Fruit fly (Drosophila melanogaster) whole organism, embryonic: ENCODE data around the gene Rpp14b.
A peak's percentile ranks its signal among the peaks of the same experiment; 100 is the strongest.

Source experiments
- Ada2b ChIP-seq: fragments of 200-800 bp; sonication (Bioruptor generic); IDR thresholded peaks from 2 replicates; pipeline ENCODE4 v1.3.6; 2022; ENCODE audit warnings: missing biosample characterization, missing genetic modification characterization
- C15 ChIP-seq: fragments of 200-800 bp; sonication (Bioruptor generic); IDR thresholded peaks from 3 replicates; pipeline ENCODE4 v1.3.6; 2022; ENCODE audit warnings: missing biosample characterization, missing genetic modification characterization
- CG11723 ChIP-seq: fragments of 200-800 bp; sonication (Bioruptor generic); optimal IDR thresholded peaks from 2 replicates; lab custom pipeline; 2017; ENCODE audit warnings: missing biosample characterization, mild to moderate bottlenecking, missing genetic modification characterization
- CG12744 ChIP-seq: fragments of 200-800 bp; sonication (Bioruptor generic); optimal IDR thresholded peaks from 2 replicates; lab custom pipeline; 2016; ENCODE audit warnings: missing biosample characterization, missing genetic modification characterization
- CG13287 ChIP-seq: fragments of 200-800 bp; sonication (Bioruptor generic); IDR thresholded peaks from 2 replicates; pipeline ENCODE4 v1.3.6; 2022; ENCODE audit warnings: missing biosample characterization, missing genetic modification characterization; ENCODE audit not compliant: partially characterized antibody
- CG15479 ChIP-seq: fragments of 200-800 bp; sonication (Bioruptor generic); optimal IDR thresholded peaks from 3 replicates; lab custom pipeline; 2019; ENCODE audit warnings: missing biosample characterization, mild to moderate bottlenecking, missing genetic modification characterization, moderate library complexity
- CG15514 ChIP-seq: fragments of 200-800 bp; sonication (Bioruptor generic); optimal IDR thresholded peaks from 3 replicates; lab custom pipeline; 2017; ENCODE audit warnings: missing biosample characterization, missing genetic modification characterization, mild to moderate bottlenecking, moderate library complexity, missing genetic modification reagents
- CG18599 ChIP-seq: fragments of 200-800 bp; sonication (Bioruptor generic); optimal IDR thresholded peaks from 3 replicates; lab custom pipeline; 2017; ENCODE audit warnings: missing biosample characterization, missing genetic modification characterization, mild to moderate bottlenecking, moderate library complexity, missing genetic modification reagents
- CG30403 ChIP-seq: fragments of 200-800 bp; sonication (Bioruptor generic); optimal IDR thresholded peaks from 3 replicates; lab custom pipeline; 2016; ENCODE audit warnings: missing biosample characterization, missing genetic modification characterization
- CG3281 ChIP-seq: fragments of 200-800 bp; sonication (Bioruptor generic); optimal IDR thresholded peaks from 3 replicates; lab custom pipeline; 2017; ENCODE audit warnings: missing biosample characterization, mild to moderate bottlenecking, missing genetic modification characterization
- CG4424 ChIP-seq: fragments of 200-800 bp; sonication (Bioruptor generic); optimal IDR thresholded peaks from 3 replicates; lab custom pipeline; 2016; ENCODE audit warnings: missing biosample characterization, missing genetic modification characterization
- CG5953 ChIP-seq: fragments of 200-800 bp; sonication (Bioruptor generic); IDR thresholded peaks from 2 replicates; pipeline ENCODE4 v1.3.6; 2022; ENCODE audit warnings: missing biosample characterization, missing genetic modification characterization
- CG9609 ChIP-seq: fragments of 200-800 bp; sonication (Bioruptor generic); optimal IDR thresholded peaks from 3 replicates; lab custom pipeline; 2016; ENCODE audit warnings: missing biosample characterization, missing genetic modification characterization
- CG9876 ChIP-seq: fragments of 200-800 bp; sonication (Bioruptor generic); optimal IDR thresholded peaks from 2 replicates; lab custom pipeline; 2016; ENCODE audit warnings: missing biosample characterization, missing genetic modification characterization
- Dfd ChIP-seq, 2 experiments: fragments of >200 bp; optimal IDR thresholded peaks; 2 replicates each; lab custom pipeline; 2017; ENCODE audit warnings: missing biosample characterization in 2 of 2, missing genetic modification characterization in 2 of 2
- Dip3 ChIP-seq: fragments of 200-800 bp; sonication (Bioruptor generic); optimal IDR thresholded peaks from 3 replicates; lab custom pipeline; 2016; ENCODE audit warnings: missing biosample characterization, missing genetic modification characterization
- Ets97D ChIP-seq: fragments of 200-800 bp; sonication (Bioruptor generic); optimal IDR thresholded peaks from 3 replicates; lab custom pipeline; 2016; ENCODE audit warnings: missing biosample characterization, missing genetic modification characterization
- Fer1 ChIP-seq: fragments of 200-800 bp; sonication (Bioruptor generic); optimal IDR thresholded peaks from 2 replicates; lab custom pipeline; 2017; ENCODE audit warnings: missing biosample characterization, mild to moderate bottlenecking, missing genetic modification characterization
- Hmx ChIP-seq: fragments of 200-800 bp; sonication (Bioruptor generic); optimal IDR thresholded peaks from 2 replicates; lab custom pipeline; 2016; ENCODE audit warnings: missing biosample characterization, missing genetic modification characterization
- Hr78 ChIP-seq, 2 experiments: fragments of 200-800 bp in 1 of 2; fragments of >200 bp in 1 of 2; sonication (Bioruptor generic) in 1 of 2; optimal IDR thresholded peaks; 2 replicates each; lab custom pipeline; 2017 to 2019; ENCODE audit warnings: missing biosample characterization in 2 of 2, missing genetic modification characterization in 2 of 2, mild to moderate bottlenecking in 1 of 2, moderate library complexity in 1 of 2
- NC2β ChIP-seq: fragments of 200-800 bp; sonication (Bioruptor generic); optimal IDR thresholded peaks from 2 replicates; lab custom pipeline; 2016; ENCODE audit warnings: missing biosample characterization, missing genetic modification characterization
- Poxn ChIP-seq: fragments of 200-800 bp; sonication (Bioruptor generic); IDR thresholded peaks from 2 replicates; pipeline ENCODE4 v1.3.6; 2022; ENCODE audit warnings: missing biosample characterization, missing genetic modification characterization
- Sry-δ ChIP-seq: fragments of 200-800 bp; sonication (Bioruptor generic); optimal IDR thresholded peaks from 2 replicates; lab custom pipeline; 2016; ENCODE audit warnings: missing biosample characterization, missing genetic modification characterization
- Vsx1 ChIP-seq: fragments of 200-800 bp; sonication (Bioruptor generic); optimal IDR thresholded peaks from 2 replicates; lab custom pipeline; 2017; ENCODE audit warnings: missing biosample characterization, mild to moderate bottlenecking, missing genetic modification characterization, missing genetic modification reagents
- Xrp1 ChIP-seq: fragments of 200-800 bp; sonication (Bioruptor generic); IDR thresholded peaks from 2 replicates; pipeline ENCODE4 v1.3.6; 2022; ENCODE audit warnings: missing biosample characterization, missing genetic modification characterization
- abd-A ChIP-seq: fragments of 200-800 bp; sonication (Bioruptor generic); optimal IDR thresholded peaks from 3 replicates; lab custom pipeline; 2019; ENCODE audit warnings: missing biosample characterization, mild to moderate bottlenecking, missing genetic modification characterization, moderate library complexity
- bab2 ChIP-seq: fragments of 200-800 bp; sonication (Bioruptor generic); optimal IDR thresholded peaks from 2 replicates; lab custom pipeline; 2016; ENCODE audit warnings: missing biosample characterization, missing genetic modification characterization
- bowl ChIP-seq: fragments of 200-800 bp; sonication (Bioruptor generic); IDR thresholded peaks from 2 replicates; pipeline ENCODE4 v1.3.6; 2022; ENCODE audit warnings: missing biosample characterization, missing genetic modification characterization
- bsh ChIP-seq, 2 experiments: fragments of 200-800 bp; sonication (Bioruptor generic); optimal IDR thresholded peaks; 2 replicates each; lab custom pipeline; 2017 to 2018; ENCODE audit warnings: mild to moderate bottlenecking in 2 of 2, missing biosample characterization in 2 of 2, missing genetic modification characterization in 2 of 2, moderate library complexity in 1 of 2
- btn ChIP-seq: fragments of 200-800 bp; sonication (Bioruptor generic); optimal IDR thresholded peaks from 2 replicates; lab custom pipeline; 2016; ENCODE audit warnings: missing biosample characterization, missing genetic modification characterization
- chif ChIP-seq, 2 experiments: fragments of 200-800 bp; sonication (Bioruptor generic); optimal IDR thresholded peaks; 3 replicates each; lab custom pipeline; 2016; ENCODE audit warnings: missing biosample characterization in 2 of 2, missing genetic modification characterization in 2 of 2
- croc ChIP-seq: fragments of 200-800 bp; sonication (Bioruptor generic); conservative IDR thresholded peaks from 3 replicates; pipeline ENCODE4 v1.3.6; 2022; ENCODE audit warnings: missing biosample characterization, missing genetic modification characterization
- dati ChIP-seq: fragments of 200-800 bp; sonication (Bioruptor generic); IDR thresholded peaks from 2 replicates; pipeline ENCODE4 v1.3.6; 2022; ENCODE audit warnings: missing biosample characterization, missing genetic modification characterization
- esg ChIP-seq: fragments of 200-800 bp; sonication (Bioruptor generic); conservative IDR thresholded peaks from 2 replicates; pipeline ENCODE4 v1.3.6; 2022; ENCODE audit warnings: missing biosample characterization, missing genetic modification characterization
- gcm ChIP-seq: fragments of 200-800 bp; sonication (Bioruptor generic); optimal IDR thresholded peaks from 2 replicates; lab custom pipeline; 2019; ENCODE audit warnings: missing biosample characterization, mild to moderate bottlenecking, missing genetic modification characterization, moderate library complexity
- gsb ChIP-seq: fragments of 200-800 bp; sonication (Bioruptor generic); IDR thresholded peaks from 2 replicates; pipeline ENCODE4 v1.3.6; 2022; ENCODE audit warnings: missing biosample characterization, missing genetic modification characterization
- kah ChIP-seq: fragments of 200-800 bp; sonication (Bioruptor generic); optimal IDR thresholded peaks from 2 replicates; lab custom pipeline; 2018; ENCODE audit warnings: missing biosample characterization, mild to moderate bottlenecking, missing genetic modification characterization
- lmd ChIP-seq: fragments of 200-800 bp; sonication (Bioruptor generic); IDR thresholded peaks from 2 replicates; pipeline ENCODE4 v1.3.6; 2022; ENCODE audit warnings: missing biosample characterization, missing genetic modification characterization
- lola ChIP-seq, 3 experiments: fragments of >200 bp in 2 of 3; fragments of 200-800 bp in 1 of 3; sonication (Bioruptor generic) in 1 of 3; optimal IDR thresholded peaks; 2 replicates each; lab custom pipeline; 2017 to 2019; ENCODE audit warnings: missing biosample characterization in 3 of 3, missing genetic modification characterization in 3 of 3, mild to moderate bottlenecking in 1 of 3, moderate library complexity in 1 of 3
- nmo ChIP-seq: fragments of 200-800 bp; sonication (Bioruptor generic); optimal IDR thresholded peaks from 2 replicates; lab custom pipeline; 2018; ENCODE audit warnings: missing biosample characterization, mild to moderate bottlenecking, missing genetic modification characterization, moderate library complexity
- oc ChIP-seq: fragments of 200-800 bp; sonication (Bioruptor generic); optimal IDR thresholded peaks from 2 replicates; lab custom pipeline; 2018; ENCODE audit warnings: missing biosample characterization, mild to moderate bottlenecking, missing genetic modification characterization, moderate library complexity
- p53 ChIP-seq: fragments of 200-800 bp; sonication (Bioruptor generic); optimal IDR thresholded peaks from 2 replicates; lab custom pipeline; 2016; ENCODE audit warnings: missing biosample characterization, missing genetic modification characterization
- phol ChIP-seq: fragments of 200-800 bp; sonication (Bioruptor generic); optimal IDR thresholded peaks from 3 replicates; lab custom pipeline; 2018; ENCODE audit warnings: missing biosample characterization, mild to moderate bottlenecking, missing genetic modification characterization, moderate library complexity
- prd ChIP-seq, 3 experiments: fragments of >200 bp in 2 of 3; fragments of 200-800 bp in 1 of 3; sonication (Bioruptor generic) in 1 of 3; optimal IDR thresholded peaks in 2 of 3; IDR thresholded peaks in 1 of 3; 2 replicates in 2 of 3; 3 replicates in 1 of 3; pipeline versions ENCODE4 v1.3.6 to Lab custom; 2017 to 2022; ENCODE audit warnings: missing biosample characterization in 1 of 3, missing genetic modification characterization in 1 of 3
- ro ChIP-seq: fragments of 200-800 bp; sonication (Bioruptor generic); IDR thresholded peaks from 2 replicates; pipeline ENCODE4 v1.3.6; 2022; ENCODE audit warnings: missing biosample characterization, missing genetic modification characterization
- scrt ChIP-seq: fragments of 200-800 bp; sonication (Bioruptor generic); optimal IDR thresholded peaks from 2 replicates; lab custom pipeline; 2018; ENCODE audit warnings: missing biosample characterization, mild to moderate bottlenecking, missing genetic modification characterization, moderate library complexity
- sens ChIP-seq: fragments of 200-800 bp; sonication (Bioruptor generic); peaks from one replicate; lab custom pipeline; 2016; ENCODE audit warnings: missing biosample characterization, missing genetic modification characterization
- sug ChIP-seq: fragments of 200-800 bp; optimal IDR thresholded peaks from 2 replicates; lab custom pipeline; 2019; ENCODE audit warnings: missing biosample characterization, mild to moderate bottlenecking, missing genetic modification characterization, moderate library complexity
- vvl ChIP-seq: fragments of 200-800 bp; sonication (Bioruptor generic); IDR thresholded peaks from 2 replicates; pipeline ENCODE4 v1.3.6; 2022; ENCODE audit warnings: missing biosample characterization, missing genetic modification characterization
- wor ChIP-seq: fragments of 200-800 bp; sonication (Bioruptor generic); IDR thresholded peaks from 2 replicates; pipeline ENCODE4 v1.3.6; 2022; ENCODE audit warnings: missing biosample characterization, missing genetic modification characterization

Rpp14b gene

DNA sequence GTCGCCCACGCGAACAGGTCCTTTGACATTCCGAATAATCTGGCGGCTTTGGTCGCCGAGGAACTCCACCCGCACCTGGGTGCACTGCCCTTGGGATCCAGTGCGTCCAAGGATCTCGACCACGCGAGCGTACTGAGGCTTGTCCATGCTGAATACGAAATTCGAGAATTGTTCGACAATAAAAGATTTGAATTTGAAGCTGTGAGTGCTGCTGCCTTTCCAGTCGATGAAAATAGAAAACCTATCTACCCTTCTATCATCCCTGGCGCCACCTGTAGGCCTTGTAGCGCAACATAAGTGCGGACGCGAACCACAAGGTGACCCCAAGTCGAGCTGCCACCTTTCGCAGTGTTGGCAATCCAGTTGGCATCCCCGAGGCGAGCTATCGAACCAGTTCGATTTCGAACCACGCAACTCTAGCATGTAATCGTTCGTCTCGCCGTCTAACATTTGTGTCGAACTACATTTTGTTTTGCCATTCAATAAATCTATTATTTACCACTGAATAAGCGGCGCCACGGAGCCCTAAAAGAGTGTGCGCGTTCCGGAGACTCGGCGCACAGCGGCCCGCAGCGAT is 33.2 kb upstream of the Rpp14b start, which contains the start of the genes RpS28a and Axn (continued):
- TF ChIP-seq croc (GFP tag; lab: Robert Waterston, UW) (no peak), NC2β (no peak), Fer1 (no peak), CG12744 (GFP tag; lab: Kevin White, UChicago) (no peak), CG15479 (GFP tag; lab: Kevin White, UChicago) (no peak), sens (GFP tag; lab: Kevin White, UChicago) (peak; percentile 77), ro (GFP tag; lab: Robert Waterston, UW) (no peak), CG4424 (no peak), CG30403 (GFP tag; lab: Kevin White, UChicago) (no peak), nmo (GFP tag; lab: Kevin White, UChicago) (peak; percentile 19), Poxn (GFP tag; lab: Robert Waterston, UW) (no peak), Xrp1 (no peak), vvl (GFP tag; lab: Robert Waterston, UW) (no peak), Dip3 (GFP tag; lab: Kevin White, UChicago) (no peak), kah (GFP tag; lab: Kevin White, UChicago) (no peak), Sry-δ (GFP tag; lab: Kevin White, UChicago) (peak; percentile 76), Ets97D (GFP tag; lab: Kevin White, UChicago) (peak; percentile 78), sug (tag; lab: Kevin White, UChicago) (no peak), lola (GFP tag; optimal IDR thresholded peaks at IDR 0.05; lab: Kevin White, UChicago) (no peak), Hmx (GFP tag; lab: Kevin White, UChicago) (no peak), p53 (peak; percentile 39), scrt (GFP tag; lab: Kevin White, UChicago) (no peak), CG5953 (GFP tag; lab: Robert Waterston, UW) (no peak), btn (GFP tag; lab: Kevin White, UChicago) (no peak), bowl (GFP tag; lab: Robert Waterston, UW) (no peak), CG15514 (GFP tag; lab: Kevin White, UChicago) (peak; percentile 100), oc (no peak), CG13287 (GFP tag; lab: Robert Waterston, UW) (peak; percentile 57), lmd (GFP tag; lab: Robert Waterston, UW) (peak; percentile 57; the same call in 1 of the 2 replicates), CG18599 (GFP tag; lab: Kevin White, UChicago) (no peak), prd (optimal IDR thresholded peaks at IDR 0.05; lab: Kevin White, UChicago) (no peak), prd (GFP tag; IDR thresholded peaks at IDR 0.05; lab: Robert Waterston, UW) (0 out of 3 replicates have a peak, but pooled peaks have one; percentile 28), dati (GFP tag; lab: Robert Waterston, UW) (no peak), gcm (GFP tag; lab: Kevin White, UChicago) (no peak), CG9876 (GFP tag; lab: Kevin White, UChicago) (no peak), Hr78 (GFP tag; optimal IDR thresholded peaks at IDR 0.05; lab: Kevin White, UChicago) (peak in 1 of 2 experiments; percentile 99), esg (GFP tag; lab: Robert Waterston, UW) (no peak), chif (GFP tag; optimal IDR thresholded peaks at IDR 0.05; lab: Kevin White, UChicago) (peak in 1 of 2 experiments; percentile 31), CG9609 (GFP tag; lab: Kevin White, UChicago) (peak; percentile 49), CG3281 (GFP tag; lab: Kevin White, UChicago) (no peak), CG11723 (GFP tag; lab: Kevin White, UChicago) (no peak), wor (no peak), bab2 (GFP tag; lab: Kevin White, UChicago) (peak; percentile 18), Vsx1 (GFP tag; lab: Kevin White, UChicago) (no peak), bsh (GFP tag; optimal IDR thresholded peaks at IDR 0.05; lab: Kevin White, UChicago) (no peak), abd-A (tag; lab: Kevin White, UChicago) (no peak), gsb (no peak), C15 (GFP tag; lab: Robert Waterston, UW) (no peak), Dfd (GFP tag; optimal IDR thresholded peaks at IDR 0.05; lab: Kevin White, UChicago) (no peak), phol (peak; percentile 37), Ada2b (GFP tag; lab: Robert Waterston, UW) (no peak)
